Worm (Caenorhabditis elegans): ENCODE results near the gene srxa-19.

DNA sequence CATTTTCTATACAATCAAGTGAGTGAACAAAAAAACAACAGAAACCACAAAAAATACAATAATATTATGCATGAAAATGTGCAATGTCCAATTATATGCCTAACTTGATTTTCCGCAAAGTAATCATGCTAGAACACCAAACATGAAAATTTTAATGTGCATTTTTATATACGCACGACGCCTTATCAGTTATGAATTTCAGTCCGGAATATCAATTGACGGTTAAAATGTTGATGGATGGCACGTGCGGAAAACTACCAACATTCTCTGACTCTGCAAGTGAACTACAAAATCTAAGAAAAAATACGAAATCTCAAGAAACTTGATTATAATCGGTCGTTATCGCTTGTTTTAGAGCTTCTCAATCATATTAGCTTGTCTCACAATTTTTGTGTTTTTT is 37.4 kb upstream of the srxa-19 start:
- TF ChIP-seq him-1 (tag; optimal IDR thresholded peaks at IDR 0.05) (no peak), W03F9.2 (tag; optimal IDR thresholded peaks at IDR 0.05) (no peak)
